Worm (Caenorhabditis elegans) whole organism, L2 larva: Measurements from ENCODE around the gene Y110A2AL.10.

Experiments used
- C34F6.9 ChIP-seq: fragments of 150-350 bp; optimal IDR thresholded peaks from 2 replicates; lab custom pipeline; 2014; ENCODE audit warnings: missing biosample characterization, missing genetic modification characterization
- F13H6.1 ChIP-seq: sonication (generic microtip); optimal IDR thresholded peaks from 2 replicates; lab custom pipeline; 2016; ENCODE audit warnings: missing genetic modification characterization, missing compliant biosample characterization
- R02D3.7 ChIP-seq: fragments of 150-350 bp; optimal IDR thresholded peaks from 2 replicates; lab custom pipeline; 2014; ENCODE audit warnings: missing biosample characterization, missing genetic modification characterization
- ZK546.5 ChIP-seq: sonication (generic microtip); optimal IDR thresholded peaks from 2 replicates; lab custom pipeline; 2017; ENCODE audit warnings: missing biosample characterization, missing genetic modification characterization
- alr-1 ChIP-seq: fragments of 150-350 bp; optimal IDR thresholded peaks from 2 replicates; lab custom pipeline; 2014; ENCODE audit warnings: missing biosample characterization, missing genetic modification characterization
- aly-2 ChIP-seq: fragments of 150-350 bp; optimal IDR thresholded peaks from 2 replicates; lab custom pipeline; 2014; ENCODE audit warnings: missing biosample characterization, missing genetic modification characterization
- ama-1 ChIP-seq: fragments of 150-350 bp; optimal IDR thresholded peaks from 2 replicates; lab custom pipeline; 2018; ENCODE audit warnings: inconsistent platforms
- blmp-1 ChIP-seq: sonication (generic microtip); optimal IDR thresholded peaks from 2 replicates; lab custom pipeline; 2017; ENCODE audit warnings: missing genetic modification characterization, mild to moderate bottlenecking, missing compliant biosample characterization, antibody characterized with exemption, moderate library complexity; ENCODE audit not compliant: insufficient read depth
- crh-2 ChIP-seq: sonication (generic microtip); optimal IDR thresholded peaks from 2 replicates; lab custom pipeline; 2017; ENCODE audit warnings: missing biosample characterization, missing genetic modification characterization
- dmd-4 ChIP-seq: sonication (generic microtip); optimal IDR thresholded peaks from 2 replicates; lab custom pipeline; 2017; ENCODE audit warnings: missing biosample characterization, missing genetic modification characterization
- elt-3 ChIP-seq: sonication (generic microtip); optimal IDR thresholded peaks from 2 replicates; lab custom pipeline; 2017; ENCODE audit warnings: missing biosample characterization, missing genetic modification characterization
- fos-1 ChIP-seq: fragments of 150-350 bp; optimal IDR thresholded peaks from 2 replicates; lab custom pipeline; 2014; ENCODE audit warnings: missing biosample characterization, missing genetic modification characterization
- gmeb-1 ChIP-seq: fragments of 150-350 bp; optimal IDR thresholded peaks from 2 replicates; lab custom pipeline; 2014; ENCODE audit warnings: missing biosample characterization, missing genetic modification characterization
- lin-11 ChIP-seq: fragments of 150-350 bp; sonication (generic microtip); optimal IDR thresholded peaks from 2 replicates; lab custom pipeline; 2014; ENCODE audit warnings: missing biosample characterization, missing genetic modification characterization, inconsistent platforms, mixed read lengths
- lin-13 ChIP-seq: fragments of 150-350 bp; optimal IDR thresholded peaks from 2 replicates; lab custom pipeline; 2014; ENCODE audit warnings: missing biosample characterization, missing genetic modification reagents, missing genetic modification characterization
- mab-5 ChIP-seq: fragments of 150-350 bp; optimal IDR thresholded peaks from 2 replicates; lab custom pipeline; 2014; ENCODE audit warnings: missing biosample characterization, missing genetic modification characterization
- mbf-1 ChIP-seq: sonication (generic microtip); optimal IDR thresholded peaks from 2 replicates; lab custom pipeline; 2017; ENCODE audit warnings: missing biosample characterization, missing genetic modification characterization
- nhr-10 ChIP-seq: sonication (generic microtip); optimal IDR thresholded peaks from 2 replicates; lab custom pipeline; 2017; ENCODE audit warnings: missing biosample characterization, missing genetic modification characterization
- nhr-11 ChIP-seq: fragments of 150-350 bp; optimal IDR thresholded peaks from 2 replicates; lab custom pipeline; 2014; ENCODE audit warnings: missing biosample characterization, missing genetic modification characterization
- nhr-129 ChIP-seq: fragments of 150-350 bp; optimal IDR thresholded peaks from 2 replicates; lab custom pipeline; 2014; ENCODE audit warnings: missing biosample characterization, missing genetic modification characterization
- nhr-237 ChIP-seq: fragments of 150-350 bp; optimal IDR thresholded peaks from 2 replicates; lab custom pipeline; 2014; ENCODE audit warnings: missing biosample characterization, missing genetic modification characterization
- nhr-6 ChIP-seq: fragments of 150-350 bp; optimal IDR thresholded peaks from 2 replicates; lab custom pipeline; 2014; ENCODE audit warnings: missing biosample characterization, missing genetic modification characterization
- nhr-77 ChIP-seq: fragments of 150-350 bp; optimal IDR thresholded peaks from 2 replicates; lab custom pipeline; 2014; ENCODE audit warnings: missing biosample characterization, missing genetic modification characterization
- skn-1 ChIP-seq: sonication (generic microtip); optimal IDR thresholded peaks from 2 replicates; lab custom pipeline; 2017; ENCODE audit warnings: missing biosample characterization, missing genetic modification characterization
- sma-9 ChIP-seq, 2 experiments: fragments of 150-350 bp in 1 of 2; sonication (generic microtip) in 1 of 2; optimal IDR thresholded peaks; 2 replicates each; lab custom pipeline; 2014 to 2016; ENCODE audit warnings: missing genetic modification characterization in 2 of 2, mild to moderate bottlenecking in 1 of 2, missing biosample characterization in 1 of 2, missing compliant biosample characterization in 1 of 2, missing genetic modification reagents in 1 of 2, moderate library complexity in 1 of 2
- snpc-4 ChIP-seq: fragments of 150-350 bp; optimal IDR thresholded peaks from 2 replicates; lab custom pipeline; 2014; ENCODE audit warnings: missing biosample characterization, missing genetic modification characterization
- unc-39 ChIP-seq: fragments of 150-350 bp; optimal IDR thresholded peaks from 2 replicates; lab custom pipeline; 2014; ENCODE audit warnings: missing biosample characterization, missing genetic modification characterization
- unc-62 ChIP-seq: fragments of 150-350 bp; optimal IDR thresholded peaks from 2 replicates; lab custom pipeline; 2014; ENCODE audit warnings: missing biosample characterization, missing genetic modification reagents, missing genetic modification characterization
- zag-1 ChIP-seq: fragments of 150-350 bp; optimal IDR thresholded peaks from 2 replicates; lab custom pipeline; 2014; ENCODE audit warnings: missing biosample characterization, missing genetic modification characterization
- ztf-1 ChIP-seq: fragments of 200-800 bp; sonication (Bioruptor generic); conservative IDR thresholded peaks from 2 replicates; pipeline ENCODE4 v1.3.6; 2022; ENCODE audit warnings: missing genetic modification characterization, missing compliant biosample characterization
- ztf-11 ChIP-seq: sonication (generic microtip); optimal IDR thresholded peaks from 2 replicates; lab custom pipeline; 2017; ENCODE audit warnings: missing biosample characterization, missing genetic modification characterization
- ztf-4 ChIP-seq: fragments of 150-350 bp; optimal IDR thresholded peaks from 2 replicates; lab custom pipeline; 2014; ENCODE audit warnings: missing biosample characterization, missing genetic modification characterization

Y110A2AL.10 gene

ce11 chrII:2831173-2831572, 40.5 kb downstream of the Y110A2AL.10 start, which contains the start of gene K12H6.6:
Gene K12H6.6, minus strand, starts transcription at chrII:2831233.
- TF ChIP-seq skn-1 (tag; lab: Kevin White, UChicago) (no peak), C34F6.9 (tag; lab: Kevin White, UChicago) (peak; percentile 14), nhr-77 (tag; lab: Kevin White, UChicago) (no peak), elt-3 (tag; lab: Kevin White, UChicago) (no peak), mab-5 (tag; lab: Kevin White, UChicago) (no peak), nhr-6 (tag; lab: Kevin White, UChicago) (no peak), lin-11 (tag; lab: Kevin White, UChicago) (no peak), zag-1 (tag; lab: Kevin White, UChicago) (no peak)

DNA sequence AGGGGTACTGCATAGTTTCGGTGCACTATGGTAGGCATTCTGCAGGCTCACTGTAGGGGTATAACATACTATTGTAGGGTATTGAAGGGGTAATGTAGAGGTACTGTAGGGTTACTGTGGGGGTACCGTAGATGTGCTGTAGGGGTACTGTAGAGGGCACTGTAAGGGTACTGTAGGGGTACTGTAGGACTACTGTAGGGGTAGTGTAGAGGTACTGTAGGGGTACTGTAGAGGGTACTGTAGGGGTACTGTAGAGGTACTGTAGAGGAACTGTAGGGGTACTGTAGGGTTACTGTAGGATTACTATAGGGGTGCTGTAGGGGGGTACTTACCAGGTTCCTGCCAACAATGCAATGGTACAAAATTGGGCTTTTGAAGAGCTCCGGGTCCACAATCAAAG, 41.6 kb downstream of the Y110A2AL.10 start:
- TF ChIP-seq mab-5 (tag; lab: Kevin White, UChicago) (no peak), blmp-1 (tag; lab: Kevin White, UChicago) (no peak), ztf-11 (tag; lab: Kevin White, UChicago) (no peak), nhr-77 (tag; lab: Kevin White, UChicago) (no peak), ztf-1 (no peak), sma-9 (GFP tag; optimal IDR thresholded peaks at IDR 0.05; lab: Kevin White, UChicago) (no peak), sma-9 (tag; optimal IDR thresholded peaks at IDR 0.05; lab: Kevin White, UChicago) (no peak), unc-39 (no peak), F13H6.1 (tag; lab: Kevin White, UChicago) (no peak), C34F6.9 (tag; lab: Kevin White, UChicago) (no peak), dmd-4 (tag; lab: Kevin White, UChicago) (no peak), snpc-4 (tag; lab: Kevin White, UChicago) (no peak), nhr-10 (tag; lab: Kevin White, UChicago) (no peak), mbf-1 (tag; lab: Kevin White, UChicago) (no peak), lin-13 (GFP tag; lab: Kevin White, UChicago) (no peak), nhr-11 (no peak), crh-2 (tag; lab: Kevin White, UChicago) (no peak)

- TF ChIP-seq zag-1 (tag; lab: Kevin White, UChicago), result no peak
- no peak for TF ChIP-seq gmeb-1 (tag; lab: Kevin White, UChicago)
- no peak for TF ChIP-seq R02D3.7
- TF ChIP-seq blmp-1 (tag; lab: Kevin White, UChicago), result no peak
- TF ChIP-seq ztf-11 (tag; lab: Kevin White, UChicago), result no peak
- TF ChIP-seq nhr-237 (tag; lab: Kevin White, UChicago), result no peak
- TF ChIP-seq nhr-77 (tag; lab: Kevin White, UChicago), result no peak
- TF ChIP-seq aly-2, result no peak
- TF ChIP-seq ZK546.5, result no peak
- TF ChIP-seq ztf-4, result no peak
- no peak for TF ChIP-seq ama-1 (lab: Kevin White, UChicago)
- TF ChIP-seq unc-62 (GFP tag; lab: Kevin White, UChicago), result no peak
- TF ChIP-seq C34F6.9 (tag; lab: Kevin White, UChicago), result no peak
Observed at ce11 chrII:2829482-2829881, 42.2 kb downstream of the Y110A2AL.10 start.

DNA sequence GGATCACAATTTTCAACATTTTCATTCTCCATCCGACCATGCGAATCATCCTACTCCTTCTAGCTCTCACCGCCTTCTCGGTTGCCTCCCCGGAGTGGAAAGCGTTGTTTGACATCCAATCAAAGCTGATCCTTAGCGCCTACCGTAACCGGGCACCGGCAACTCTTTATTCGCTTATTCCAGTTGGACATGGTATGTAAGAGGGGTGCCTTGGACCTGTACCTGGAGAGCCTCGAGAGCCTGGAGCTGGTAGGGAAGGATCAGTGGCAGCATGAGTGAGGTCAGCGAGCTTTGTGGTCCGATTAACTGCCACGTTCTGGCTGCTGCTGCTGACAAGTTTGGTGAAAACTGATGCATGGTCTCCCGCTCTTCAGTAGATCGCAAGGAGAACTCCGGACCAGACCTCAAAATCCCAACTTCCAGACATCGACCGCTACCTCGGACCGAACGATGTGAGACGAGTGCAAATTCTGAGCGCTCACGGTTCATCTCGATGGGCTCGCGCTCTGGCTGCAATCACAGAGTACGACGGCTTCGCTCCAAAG, 43.8 kb downstream of the Y110A2AL.10 start, which contains the start of gene K12H6.8:
K12H6.8 (plus strand) TSS at position 38 of the 545 bp plus-strand sequence.
- no peak for TF ChIP-seq alr-1 (tag; lab: Kevin White, UChicago)
- no peak for TF ChIP-seq R02D3.7

ce11 chrII:2826073-2826472, 45.6 kb downstream of the Y110A2AL.10 start, which contains the start of gene K12H6.5:
Gene K12H6.5, minus strand, starts transcription at chrII:2826173.
- TF ChIP-seq nhr-77 (tag; lab: Kevin White, UChicago) (no peak), blmp-1 (tag; lab: Kevin White, UChicago) (no peak), nhr-129 (no peak), ztf-1 (no peak), nhr-6 (tag; lab: Kevin White, UChicago) (no peak), ztf-4 (no peak), mab-5 (tag; lab: Kevin White, UChicago) (no peak), fos-1 (tag; lab: Kevin White, UChicago) (no peak)
